Worm (Caenorhabditis elegans) whole organism, L3 larva: ENCODE measurements around the gene F28H7.2.

Experiments used
- ama-1 ChIP-seq: fragments of 150-350 bp; optimal IDR thresholded peaks from 2 replicates; lab custom pipeline; 2018
- hmg-11 ChIP-seq: sonication (generic microtip); optimal IDR thresholded peaks from 2 replicates; lab custom pipeline; 2016; ENCODE audit warnings: missing genetic modification characterization, missing compliant biosample characterization
- lin-39 ChIP-seq: fragments of 150-350 bp; optimal IDR thresholded peaks from 2 replicates; lab custom pipeline; 2018; ENCODE audit warnings: missing biosample characterization, missing genetic modification reagents, missing genetic modification characterization
- nhr-67 ChIP-seq: fragments of 150-350 bp; optimal IDR thresholded peaks from 2 replicates; lab custom pipeline; 2014; ENCODE audit warnings: missing biosample characterization, missing genetic modification characterization
- nhr-76 ChIP-seq: fragments of 150-350 bp; sonication (generic microtip); optimal IDR thresholded peaks from 5 replicates; lab custom pipeline; 2014; ENCODE audit warnings: missing biosample characterization, missing genetic modification characterization
- tbx-2 ChIP-seq: sonication (generic microtip); optimal IDR thresholded peaks from 2 replicates; lab custom pipeline; 2016; ENCODE audit warnings: mild to moderate bottlenecking, missing genetic modification characterization, missing compliant biosample characterization
- zag-1 ChIP-seq: fragments of 150-350 bp; optimal IDR thresholded peaks from 2 replicates; lab custom pipeline; 2014; ENCODE audit warnings: missing biosample characterization, missing genetic modification characterization

DNA sequence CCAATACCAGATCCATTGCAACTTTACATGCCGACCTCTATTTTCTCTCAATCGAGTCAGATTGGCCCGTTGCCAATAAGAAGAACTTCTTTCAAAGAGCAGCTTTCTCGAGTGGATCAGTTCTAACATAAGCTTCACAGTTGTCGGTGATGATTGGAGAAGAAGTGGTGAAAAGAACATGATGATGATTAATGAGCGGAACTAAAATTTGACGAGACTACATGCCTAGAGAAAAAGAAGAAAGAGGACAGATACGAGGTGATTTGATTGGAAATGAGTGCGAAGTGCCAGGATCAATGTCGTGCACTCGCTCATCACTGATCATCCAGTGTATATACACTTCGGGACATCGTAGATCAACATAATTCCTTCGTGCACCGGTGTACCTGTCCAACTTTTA is 20.1 kb upstream of the F28H7.2 start:
- TF ChIP-seq zag-1 (tag; lab: Kevin White, UChicago) = no peak
- TF ChIP-seq nhr-76 (tag; lab: Kevin White, UChicago) = no peak
- no peak for TF ChIP-seq ama-1 (lab: Kevin White, UChicago)
- no peak for TF ChIP-seq hmg-11 (tag; lab: Kevin White, UChicago)
- peak; percentile 89 for TF ChIP-seq lin-39 (tag; lab: Kevin White, UChicago)
- TF ChIP-seq nhr-67 (tag; lab: Kevin White, UChicago) = no peak
- TF ChIP-seq tbx-2 (tag; lab: Kevin White, UChicago) = no peak
